Worm (Caenorhabditis elegans) whole organism, mixed stage, embryonic: Measurements from ENCODE around the gene Y38H6C.23.

Experiments used
- elt-3 ChIP-seq: fragments of 150-350 bp; optimal IDR thresholded peaks from 2 replicates; lab custom pipeline; 2014; ENCODE audit warnings: missing biosample characterization, missing genetic modification characterization
- nhr-12 ChIP-seq: fragments of 150-350 bp; optimal IDR thresholded peaks from 2 replicates; lab custom pipeline; 2014; ENCODE audit warnings: missing biosample characterization, missing genetic modification characterization
- unc-120 ChIP-seq: sonication (generic microtip); optimal IDR thresholded peaks from 2 replicates; lab custom pipeline; 2017; ENCODE audit warnings: missing genetic modification characterization, missing compliant biosample characterization; ENCODE audit not compliant: poor library complexity, severe bottlenecking

DNA sequence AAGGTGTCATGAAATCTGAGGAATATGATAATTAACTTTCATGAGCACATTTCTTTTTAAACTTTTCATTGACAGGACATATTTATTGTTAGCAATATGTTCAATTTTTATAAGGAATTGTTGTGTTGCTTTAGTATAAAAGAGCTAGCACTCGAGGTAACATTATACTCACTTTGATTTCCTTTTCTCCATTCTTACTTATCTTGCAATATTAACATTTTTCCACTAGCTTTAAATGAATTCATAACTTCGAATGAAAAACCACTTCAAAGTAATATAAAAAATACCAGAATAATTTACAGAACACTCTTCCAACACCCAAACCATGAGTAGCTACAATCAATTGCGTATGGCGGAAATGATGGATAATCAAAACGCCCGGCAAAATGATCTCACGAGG, 17.2 kb upstream of the Y38H6C.23 start, which contains the start of gene F26F2.5:
- TF ChIP-seq nhr-12 (tag; lab: Kevin White, UChicago) (no peak), unc-120 (tag; lab: Kevin White, UChicago) (no peak), elt-3 (no peak)
